Fruit fly (Drosophila melanogaster) whole organism, embryonic: Measurements from ENCODE around the gene Vha16-3.
A peak's percentile ranks its signal among the peaks of the same experiment; 100 is the strongest.

Experiments used
- Antp ChIP-seq: fragments of 200-800 bp; sonication (Bioruptor generic); optimal IDR thresholded peaks from 3 replicates; lab custom pipeline; 2016; ENCODE audit warnings: missing biosample characterization, missing genetic modification characterization
- CG10209 ChIP-seq: fragments of 200-800 bp; sonication (Bioruptor generic); optimal IDR thresholded peaks from 3 replicates; lab custom pipeline; 2017; ENCODE audit warnings: missing biosample characterization, mild to moderate bottlenecking, missing genetic modification characterization, missing genetic modification reagents
- CG10321 ChIP-seq: fragments of 200-800 bp; sonication (Bioruptor generic); IDR thresholded peaks from 2 replicates; pipeline ENCODE4 v1.3.6; 2022; ENCODE audit warnings: missing biosample characterization, missing genetic modification characterization
- CG11247 ChIP-seq: fragments of 200-800 bp; sonication (Bioruptor generic); IDR thresholded peaks from 2 replicates; pipeline ENCODE4 v1.3.6; 2022; ENCODE audit warnings: missing biosample characterization, missing genetic modification characterization
- CG12659 ChIP-seq: fragments of 200-800 bp; sonication (Bioruptor generic); optimal IDR thresholded peaks from 3 replicates; lab custom pipeline; 2017; ENCODE audit warnings: mild to moderate bottlenecking, missing biosample characterization, missing genetic modification reagents, missing genetic modification characterization
- CG12769 ChIP-seq: fragments of 200-800 bp; sonication (Bioruptor generic); optimal IDR thresholded peaks from 2 replicates; lab custom pipeline; 2019; ENCODE audit warnings: missing biosample characterization, mild to moderate bottlenecking, missing genetic modification characterization, moderate library complexity
- CG14050 ChIP-seq: fragments of 200-800 bp; sonication (Bioruptor generic); IDR thresholded peaks from 3 replicates; pipeline ENCODE4 v1.3.6; 2022; ENCODE audit warnings: missing biosample characterization, missing genetic modification characterization
- CG14441 ChIP-seq: fragments of 200-800 bp; sonication (Bioruptor generic); IDR thresholded peaks from 2 replicates; pipeline ENCODE4 v1.3.6; 2022; ENCODE audit warnings: missing biosample characterization, missing genetic modification characterization
- CG15479 ChIP-seq: fragments of 200-800 bp; sonication (Bioruptor generic); optimal IDR thresholded peaks from 3 replicates; lab custom pipeline; 2019; ENCODE audit warnings: missing biosample characterization, mild to moderate bottlenecking, missing genetic modification characterization, moderate library complexity
- CG2678 ChIP-seq: fragments of 200-800 bp; sonication (Bioruptor generic); optimal IDR thresholded peaks from 3 replicates; lab custom pipeline; 2019; ENCODE audit warnings: missing biosample characterization, mild to moderate bottlenecking, missing genetic modification characterization, moderate library complexity
- CG31441 ChIP-seq: fragments of 200-800 bp; sonication (Bioruptor generic); IDR thresholded peaks from 2 replicates; pipeline ENCODE4 v1.3.6; 2022; ENCODE audit warnings: missing biosample characterization, missing genetic modification characterization
- CG7372 ChIP-seq: fragments of 200-800 bp; sonication (Bioruptor generic); IDR thresholded peaks from 2 replicates; pipeline ENCODE4 v1.3.6; 2022; ENCODE audit warnings: missing biosample characterization, missing genetic modification characterization
- CG7556 ChIP-seq: fragments of 200-800 bp; sonication (Bioruptor generic); optimal IDR thresholded peaks from 2 replicates; lab custom pipeline; 2017; ENCODE audit warnings: missing biosample characterization, mild to moderate bottlenecking, missing genetic modification characterization
- CG7786 ChIP-seq: fragments of 200-800 bp; sonication (Bioruptor generic); optimal IDR thresholded peaks from 2 replicates; lab custom pipeline; 2016; ENCODE audit warnings: missing biosample characterization, missing genetic modification characterization
- CG8089 ChIP-seq: fragments of 200-800 bp; sonication (Bioruptor generic); optimal IDR thresholded peaks from 3 replicates; lab custom pipeline; 2016; ENCODE audit warnings: missing biosample characterization, missing genetic modification characterization
- CG8478 ChIP-seq: fragments of >200 bp; optimal IDR thresholded peaks from 2 replicates; lab custom pipeline; 2018
- D19A ChIP-seq: fragments of 200-800 bp; optimal IDR thresholded peaks from 3 replicates; lab custom pipeline; 2019; ENCODE audit warnings: missing biosample characterization, mild to moderate bottlenecking, missing genetic modification characterization, moderate library complexity
- Dbx ChIP-seq: fragments of 200-800 bp; sonication (Bioruptor generic); IDR thresholded peaks from 3 replicates; pipeline ENCODE4 v1.3.6; 2022; ENCODE audit warnings: missing biosample characterization, missing genetic modification characterization
- Drgx ChIP-seq: fragments of 200-800 bp; sonication (Bioruptor generic); IDR thresholded peaks from 2 replicates; pipeline ENCODE4 v1.3.6; 2022; ENCODE audit warnings: missing biosample characterization, missing genetic modification characterization
- Fer2 ChIP-seq: fragments of 200-800 bp; sonication (Bioruptor generic); optimal IDR thresholded peaks from 2 replicates; lab custom pipeline; 2018; ENCODE audit warnings: missing biosample characterization, mild to moderate bottlenecking, missing genetic modification characterization, moderate library complexity
- Fer3 ChIP-seq: fragments of 200-800 bp; sonication (Bioruptor generic); optimal IDR thresholded peaks from 2 replicates; lab custom pipeline; 2018; ENCODE audit warnings: missing biosample characterization, mild to moderate bottlenecking, missing genetic modification characterization, moderate library complexity
- GATAe ChIP-seq: fragments of 200-800 bp; sonication (Bioruptor generic); conservative IDR thresholded peaks from 2 replicates; pipeline ENCODE4 v1.3.6; 2022; ENCODE audit warnings: missing biosample characterization, missing genetic modification characterization
- MBD-R2 ChIP-seq: fragments of 200-800 bp; sonication (Bioruptor generic); IDR thresholded peaks from 2 replicates; pipeline ENCODE4 v1.3.6; 2022; ENCODE audit warnings: missing biosample characterization, missing genetic modification characterization
- MTF-1 ChIP-seq: fragments of 200-800 bp; sonication (Bioruptor generic); optimal IDR thresholded peaks from 2 replicates; lab custom pipeline; 2018; ENCODE audit warnings: missing biosample characterization, mild to moderate bottlenecking, missing genetic modification characterization, borderline replicate concordance
- Mad ChIP-seq: fragments of 200-800 bp; sonication (Bioruptor generic); optimal IDR thresholded peaks from 2 replicates; lab custom pipeline; 2016; ENCODE audit warnings: missing biosample characterization, missing genetic modification characterization
- Max ChIP-seq: fragments of 200-800 bp; sonication (Bioruptor generic); optimal IDR thresholded peaks from 2 replicates; lab custom pipeline; 2016; ENCODE audit warnings: missing biosample characterization, mild to moderate bottlenecking, missing genetic modification characterization
- Oli ChIP-seq: fragments of 200-800 bp; sonication (Bioruptor generic); optimal IDR thresholded peaks from 2 replicates; lab custom pipeline; 2018; ENCODE audit warnings: missing biosample characterization, mild to moderate bottlenecking, missing genetic modification characterization, moderate library complexity
- Sox100B ChIP-seq: fragments of 200-800 bp; sonication (Bioruptor generic); optimal IDR thresholded peaks from 3 replicates; lab custom pipeline; 2018; ENCODE audit warnings: missing biosample characterization, mild to moderate bottlenecking, missing genetic modification characterization
- Ssrp ChIP-seq: fragments of 200-800 bp; sonication (Bioruptor generic); optimal IDR thresholded peaks from 2 replicates; lab custom pipeline; 2018; ENCODE audit warnings: missing biosample characterization, mild to moderate bottlenecking, missing genetic modification characterization, moderate library complexity
- Vsx1 ChIP-seq: fragments of 200-800 bp; sonication (Bioruptor generic); optimal IDR thresholded peaks from 2 replicates; lab custom pipeline; 2017; ENCODE audit warnings: missing biosample characterization, mild to moderate bottlenecking, missing genetic modification characterization, missing genetic modification reagents
- aop ChIP-seq: fragments of 200-800 bp; sonication (Bioruptor generic); IDR thresholded peaks from 2 replicates; pipeline ENCODE4 v1.3.6; 2022; ENCODE audit warnings: missing biosample characterization, missing genetic modification characterization
- ato ChIP-seq: fragments of 200-800 bp; sonication (Bioruptor generic); IDR thresholded peaks from 2 replicates; pipeline ENCODE4 v1.3.6; 2022; ENCODE audit warnings: missing biosample characterization, missing genetic modification characterization; ENCODE audit not compliant: partially characterized antibody
- bowl ChIP-seq: fragments of 200-800 bp; sonication (Bioruptor generic); IDR thresholded peaks from 2 replicates; pipeline ENCODE4 v1.3.6; 2022; ENCODE audit warnings: missing biosample characterization, missing genetic modification characterization
- dmrt99B ChIP-seq: fragments of 200-800 bp; sonication (Bioruptor generic); optimal IDR thresholded peaks from 2 replicates; lab custom pipeline; 2018; ENCODE audit warnings: missing biosample characterization, mild to moderate bottlenecking, missing genetic modification characterization, moderate library complexity
- fru ChIP-seq: fragments of >200 bp; optimal IDR thresholded peaks from 2 replicates; lab custom pipeline; 2017
- fu2 ChIP-seq: fragments of 200-800 bp; sonication (Bioruptor generic); optimal IDR thresholded peaks from 2 replicates; lab custom pipeline; 2016; ENCODE audit warnings: missing biosample characterization, missing genetic modification characterization
- grn ChIP-seq: fragments of 200-800 bp; sonication (Bioruptor generic); optimal IDR thresholded peaks from 3 replicates; lab custom pipeline; 2017; ENCODE audit warnings: missing biosample characterization, missing genetic modification characterization
- gt ChIP-seq: fragments of 200-800 bp; sonication (Bioruptor generic); IDR thresholded peaks from 2 replicates; pipeline ENCODE4 v1.3.6; 2022; ENCODE audit warnings: missing biosample characterization, missing genetic modification characterization
- h ChIP-seq: fragments of >200 bp; optimal IDR thresholded peaks from 2 replicates; lab custom pipeline; 2017
- hb ChIP-seq: fragments of 200-800 bp; sonication (Bioruptor generic); IDR thresholded peaks from 3 replicates; pipeline ENCODE4 v1.3.6; 2022; ENCODE audit warnings: missing biosample characterization, missing genetic modification characterization; ENCODE audit not compliant: partially characterized antibody
- jumu ChIP-seq: fragments of 200-800 bp; sonication (Bioruptor generic); optimal IDR thresholded peaks from 3 replicates; lab custom pipeline; 2016; ENCODE audit warnings: missing biosample characterization, missing genetic modification characterization
- klu ChIP-seq: fragments of 200-800 bp; sonication (Bioruptor generic); IDR thresholded peaks from 2 replicates; pipeline ENCODE4 v1.3.6; 2022; ENCODE audit warnings: missing biosample characterization, missing genetic modification characterization
- lov ChIP-seq, 2 experiments: fragments of 200-800 bp in 1 of 2; fragments of >200 bp in 1 of 2; sonication (Bioruptor generic) in 1 of 2; IDR thresholded peaks in 1 of 2; optimal IDR thresholded peaks in 1 of 2; 2 replicates in 1 of 2; 3 replicates in 1 of 2; pipeline versions ENCODE4 v1.3.6 to Lab custom; 2017 to 2022; ENCODE audit warnings: missing biosample characterization in 1 of 2, missing genetic modification characterization in 1 of 2
- mld ChIP-seq: fragments of 200-800 bp; sonication (Bioruptor generic); IDR thresholded peaks from 3 replicates; pipeline ENCODE4 v1.3.6; 2022; ENCODE audit warnings: missing biosample characterization, missing genetic modification characterization; ENCODE audit not compliant: partially characterized antibody
- nerfin-1 ChIP-seq: fragments of 200-800 bp; sonication (Bioruptor generic); optimal IDR thresholded peaks from 3 replicates; lab custom pipeline; 2019; ENCODE audit warnings: missing biosample characterization, mild to moderate bottlenecking, missing genetic modification characterization, moderate library complexity
- odd ChIP-seq: fragments of 200-800 bp; sonication (Bioruptor generic); optimal IDR thresholded peaks from 2 replicates; lab custom pipeline; 2017; ENCODE audit warnings: missing biosample characterization, mild to moderate bottlenecking, missing genetic modification characterization
- otp ChIP-seq: fragments of 200-800 bp; sonication (Bioruptor generic); IDR thresholded peaks from 3 replicates; pipeline ENCODE4, ENCODE4 v1.3.6; 2022; ENCODE audit warnings: missing biosample characterization, missing genetic modification characterization
- ro ChIP-seq: fragments of 200-800 bp; sonication (Bioruptor generic); IDR thresholded peaks from 2 replicates; pipeline ENCODE4 v1.3.6; 2022; ENCODE audit warnings: missing biosample characterization, missing genetic modification characterization
- sim ChIP-seq: fragments of 200-800 bp; sonication (Bioruptor generic); IDR thresholded peaks from 2 replicates; pipeline ENCODE4 v1.3.6; 2022; ENCODE audit warnings: missing biosample characterization, missing genetic modification characterization
- sr ChIP-seq: fragments of 200-800 bp; sonication (Bioruptor generic); IDR thresholded peaks from 3 replicates; pipeline ENCODE4 v1.3.6; 2022; ENCODE audit warnings: missing biosample characterization, missing genetic modification characterization
- vfl ChIP-seq: fragments of 200-800 bp; sonication (Bioruptor generic); optimal IDR thresholded peaks from 2 replicates; lab custom pipeline; 2016; ENCODE audit warnings: missing biosample characterization, missing genetic modification characterization
- vnd ChIP-seq: fragments of 200-800 bp; sonication (Bioruptor generic); IDR thresholded peaks from 3 replicates; pipeline ENCODE4 v1.3.6; 2022; ENCODE audit warnings: missing biosample characterization, missing genetic modification characterization; ENCODE audit not compliant: partially characterized antibody
- zen ChIP-seq: fragments of 200-800 bp; sonication (Bioruptor generic); optimal IDR thresholded peaks from 3 replicates; lab custom pipeline; 2018; ENCODE audit warnings: missing biosample characterization, mild to moderate bottlenecking, missing genetic modification characterization, moderate library complexity

The Vha16-3 gene

dm6 chr3L:11466985-11467384 is 6.1 kb upstream of the Vha16-3 start:
- TF ChIP-seq CG31441 (GFP tag; lab: Robert Waterston, UW) (peak; percentile 66), ro (GFP tag; lab: Robert Waterston, UW) (no peak), sr (GFP tag; lab: Robert Waterston, UW) (no peak), otp (GFP tag; lab: Robert Waterston, UW) (no peak), CG2678 (tag; lab: Kevin White, UChicago) (peak; percentile 71), Sox100B (GFP tag; lab: Kevin White, UChicago) (peak; percentile 58), vfl (GFP tag; lab: Kevin White, UChicago) (no peak), h (lab: Kevin White, UChicago) (no peak), MTF-1 (GFP tag; lab: Kevin White, UChicago) (no peak), CG14441 (GFP tag; lab: Robert Waterston, UW) (no peak), Mad (no peak), Fer2 (no peak), lov (optimal IDR thresholded peaks at IDR 0.05; lab: Kevin White, UChicago) (no peak), lov (GFP tag; IDR thresholded peaks at IDR 0.05; lab: Robert Waterston, UW) (no peak), Fer3 (tag; lab: Kevin White, UChicago) (no peak), nerfin-1 (tag; lab: Kevin White, UChicago) (no peak), CG10209 (peak; percentile 28), Max (GFP tag; lab: Kevin White, UChicago) (no peak), fru (no peak), zen (tag; lab: Kevin White, UChicago) (no peak), Oli (tag; lab: Kevin White, UChicago) (peak; percentile 9), CG8089 (GFP tag; lab: Kevin White, UChicago) (no peak), sim (GFP tag; lab: Robert Waterston, UW) (no peak), CG7372 (GFP tag; lab: Robert Waterston, UW) (no peak), dmrt99B (tag; lab: Kevin White, UChicago) (peak; percentile 55), CG7556 (GFP tag; lab: Kevin White, UChicago) (peak; percentile 74), bowl (GFP tag; lab: Robert Waterston, UW) (no peak), CG12769 (no peak), CG10321 (GFP tag; lab: Robert Waterston, UW) (no peak), Antp (GFP tag; lab: Kevin White, UChicago) (no peak), Drgx (GFP tag; lab: Robert Waterston, UW) (no peak), fu2 (GFP tag; lab: Kevin White, UChicago) (no peak), jumu (GFP tag; lab: Kevin White, UChicago) (no peak), Vsx1 (GFP tag; lab: Kevin White, UChicago) (no peak), CG7786 (no peak), CG11247 (GFP tag; lab: Robert Waterston, UW) (no peak), hb (GFP tag; lab: Robert Waterston, UW) (no peak), mld (GFP tag; lab: Robert Waterston, UW) (no peak), aop (GFP tag; lab: Robert Waterston, UW) (no peak), CG12659 (GFP tag; lab: Kevin White, UChicago) (peak; percentile 21), gt (GFP tag; lab: Robert Waterston, UW) (no peak), odd (GFP tag; lab: Kevin White, UChicago) (no peak), grn (GFP tag; lab: Kevin White, UChicago) (no peak), ato (GFP tag; lab: Robert Waterston, UW) (no peak), vnd (GFP tag; lab: Robert Waterston, UW) (no peak), klu (GFP tag; lab: Robert Waterston, UW) (no peak), CG14050 (no peak), Dbx (GFP tag; lab: Robert Waterston, UW) (no peak), Ssrp (tag; lab: Kevin White, UChicago) (peak; percentile 27), D19A (tag; lab: Kevin White, UChicago) (peak; percentile 39), GATAe (GFP tag; lab: Robert Waterston, UW) (no peak), MBD-R2 (GFP tag; lab: Robert Waterston, UW) (no peak), CG8478 (no peak), CG15479 (no peak)
